Fruit fly (Drosophila melanogaster) whole organism, wandering third instar larva: ENCODE measurements around the gene CG13917.

ENCODE experiments used
- CG9705 ChIP-seq: fragments of 200-800 bp; sonication (Bioruptor generic); optimal IDR thresholded peaks from 2 replicates; lab custom pipeline; 2018; ENCODE audit warnings: missing biosample characterization, mild to moderate bottlenecking, missing genetic modification characterization
- Dfd ChIP-seq: fragments of >200 bp; optimal IDR thresholded peaks from 2 replicates; lab custom pipeline; 2017; ENCODE audit warnings: missing biosample characterization, missing genetic modification characterization
- Rel ChIP-seq, 2 experiments: fragments of 200-800 bp; sonication (Bioruptor generic) in 1 of 2; optimal IDR thresholded peaks; 2 replicates in 1 of 2; 3 replicates in 1 of 2; lab custom pipeline; 2016 to 2019; ENCODE audit warnings: mild to moderate bottlenecking in 2 of 2, missing biosample characterization in 2 of 2, missing genetic modification characterization in 2 of 2, moderate library complexity in 1 of 2
- br ChIP-seq: fragments of 200-800 bp; sonication (Bioruptor generic); optimal IDR thresholded peaks from 2 replicates; lab custom pipeline; 2016; ENCODE audit warnings: missing biosample characterization, missing genetic modification characterization
- fru ChIP-seq: fragments of 200-800 bp; sonication (Bioruptor generic); optimal IDR thresholded peaks from 3 replicates; lab custom pipeline; 2016; ENCODE audit warnings: missing biosample characterization, mild to moderate bottlenecking, missing genetic modification characterization
- jim ChIP-seq: fragments of 175-275, 200-325 bp; sonication (Bioruptor generic); optimal IDR thresholded peaks from 2 replicates; lab custom pipeline; 2016; ENCODE audit warnings: missing biosample characterization, mild to moderate bottlenecking, missing genetic modification characterization
- psq ChIP-seq: fragments of 200-800 bp; sonication (Bioruptor generic); optimal IDR thresholded peaks from 3 replicates; lab custom pipeline; 2017; ENCODE audit warnings: missing biosample characterization, mild to moderate bottlenecking, missing genetic modification characterization, moderate library complexity
- usp ChIP-seq: fragments of >200 bp; optimal IDR thresholded peaks from 2 replicates; lab custom pipeline; 2017; ENCODE audit warnings: missing biosample characterization, missing genetic modification characterization

DNA sequence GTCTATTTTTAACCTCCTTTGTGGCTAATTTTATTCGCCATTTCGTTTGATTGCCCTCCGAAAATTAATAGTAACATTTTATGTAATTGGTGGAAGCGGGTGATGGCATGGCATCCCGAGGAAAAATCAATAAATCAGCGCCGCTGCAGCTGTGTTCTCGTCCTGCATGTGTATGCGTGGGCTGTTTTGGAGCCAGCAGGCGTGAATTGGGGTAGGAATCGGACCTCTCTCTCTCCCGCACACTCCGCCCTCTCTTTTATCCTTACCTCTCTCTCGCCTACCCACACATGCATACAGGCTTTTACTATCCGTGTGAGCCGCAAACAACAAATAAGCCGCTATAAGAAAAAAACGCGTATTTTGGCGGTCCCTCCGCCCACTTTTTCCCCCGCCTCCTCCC, 839 bp downstream of the CG13917 start:
- TF ChIP-seq Rel (GFP tag; optimal IDR thresholded peaks at IDR 0.05; lab: Kevin White, UChicago) (no peak), Rel (tag; optimal IDR thresholded peaks at IDR 0.05; lab: Kevin White, UChicago) (no peak), psq (GFP tag; lab: Kevin White, UChicago) (peak; percentile 21), jim (GFP tag; lab: Kevin White, UChicago) (no peak), CG9705 (GFP tag; lab: Kevin White, UChicago) (no peak), Dfd (GFP tag; lab: Kevin White, UChicago) (no peak), usp (GFP tag; lab: Kevin White, UChicago) (no peak), br (GFP tag; lab: Kevin White, UChicago) (no peak), fru (GFP tag; lab: Kevin White, UChicago) (no peak)
